Worm (Caenorhabditis elegans) whole organism, L4/young adult: ENCODE measurements around the gene K12H6.9.

Experiments
- W03F9.2 ChIP-seq: fragments of 150-350 bp; optimal IDR thresholded peaks from 2 replicates; lab custom pipeline; 2014; ENCODE audit warnings: missing biosample characterization, missing genetic modification characterization
- dao-5 ChIP-seq: sonication (generic microtip); optimal IDR thresholded peaks from 2 replicates; lab custom pipeline; 2016; ENCODE audit warnings: missing genotype, missing genetic modification characterization, moderate library complexity, missing compliant biosample characterization

ce11 chrII:2859315-2859714, 35.1 kb downstream of the K12H6.9 start:
- TF ChIP-seq dao-5 = no peak
- TF ChIP-seq W03F9.2 (tag; lab: Kevin White, UChicago) = no peak
